Fruit fly (Drosophila melanogaster): ENCODE results near the gene Or19b.
A peak's percentile ranks its signal among the peaks of the same experiment; 100 is the strongest.

The Or19b gene

dm6 chrX:20110475-20110874, 16.3 kb downstream of the Or19b start, which contains the start of gene karr:
Gene karr, minus strand, starts transcription at chrX:20110575.
- TF ChIP-seq Pif1A (GFP tag; optimal IDR thresholded peaks at IDR 0.05) (no peak), CG34367 (tag; optimal IDR thresholded peaks at IDR 0.05) (no peak), CG10348 (GFP tag; IDR thresholded peaks at IDR 0.05) (no peak), Snoo (tag; optimal IDR thresholded peaks at IDR 0.05) (no peak), gl (tag; optimal IDR thresholded peaks at IDR 0.05) (no peak), CG13204 (GFP tag; optimal IDR thresholded peaks at IDR 0.05) (no peak), rn (GFP tag; IDR thresholded peaks at IDR 0.05) (no peak), CG8301 (tag; optimal IDR thresholded peaks at IDR 0.05) (no peak), EcR (GFP tag; optimal IDR thresholded peaks at IDR 0.05) (no peak), CG9948 (tag; optimal IDR thresholded peaks at IDR 0.05) (no peak), Pif1B (GFP tag; optimal IDR thresholded peaks at IDR 0.05) (no peak), D1 (tag; optimal IDR thresholded peaks at IDR 0.05) (no peak), CG15710 (tag; optimal IDR thresholded peaks at IDR 0.05) (no peak), CG14655 (GFP tag; optimal IDR thresholded peaks at IDR 0.05) (no peak), fd96Ca (GFP tag; IDR thresholded peaks at IDR 0.05) (no peak), CG4496 (GFP tag; IDR thresholded peaks at IDR 0.05) (no peak), CG12605 (GFP tag; IDR thresholded peaks at IDR 0.05) (no peak), CG17806 (tag; optimal IDR thresholded peaks at IDR 0.05) (no peak), CG32121 (GFP tag; IDR thresholded peaks at IDR 0.05) (no peak)

dm6 chrX:20122153-20122552, 28.0 kb downstream of the Or19b start, which contains the start of gene CG34331:
Gene CG34331, plus strand, starts transcription at chrX:20122453.
- TF ChIP-seq CG4496 (GFP tag; IDR thresholded peaks at IDR 0.05), result no peak
- no peak for TF ChIP-seq fd96Ca (GFP tag; IDR thresholded peaks at IDR 0.05)
- no peak for TF ChIP-seq Snoo (tag; optimal IDR thresholded peaks at IDR 0.05)
- no peak for TF ChIP-seq CG14655 (GFP tag; optimal IDR thresholded peaks at IDR 0.05)
- TF ChIP-seq Pif1B (GFP tag; optimal IDR thresholded peaks at IDR 0.05), result no peak
- TF ChIP-seq CG8159 (tag; optimal IDR thresholded peaks at IDR 0.05), result no peak
- no peak for TF ChIP-seq CG10348 (GFP tag; IDR thresholded peaks at IDR 0.05)
- TF ChIP-seq EcR (GFP tag; optimal IDR thresholded peaks at IDR 0.05), result no peak
- TF ChIP-seq CG17806 (tag; optimal IDR thresholded peaks at IDR 0.05), result no peak
- TF ChIP-seq CG34367 (tag; optimal IDR thresholded peaks at IDR 0.05), result no peak
- no peak for TF ChIP-seq Pif1A (GFP tag; optimal IDR thresholded peaks at IDR 0.05)
- TF ChIP-seq CG32121 (GFP tag; IDR thresholded peaks at IDR 0.05), result no peak
- TF ChIP-seq gl (tag; optimal IDR thresholded peaks at IDR 0.05), result no peak
- no peak for TF ChIP-seq CG8301 (tag; optimal IDR thresholded peaks at IDR 0.05)
- TF ChIP-seq CG13204 (GFP tag; optimal IDR thresholded peaks at IDR 0.05), result no peak
- TF ChIP-seq D1 (tag; optimal IDR thresholded peaks at IDR 0.05), result no peak
- no peak for TF ChIP-seq CG15710 (tag; optimal IDR thresholded peaks at IDR 0.05)
- TF ChIP-seq CG12605 (GFP tag; IDR thresholded peaks at IDR 0.05), result no peak

dm6 chrX:20129554-20129953, 35.4 kb downstream of the Or19b start:
- TF ChIP-seq gl (tag; optimal IDR thresholded peaks at IDR 0.05), result no peak
- peak; percentile 62; the same call in 1 of the 2 replicates for TF ChIP-seq Ets98B (GFP tag; IDR thresholded peaks at IDR 0.05)
- TF ChIP-seq CG32121 (GFP tag; IDR thresholded peaks at IDR 0.05), result no peak
- TF ChIP-seq CG34367 (tag; optimal IDR thresholded peaks at IDR 0.05), result no peak
- no peak for TF ChIP-seq CG15710 (tag; optimal IDR thresholded peaks at IDR 0.05)
- no peak for TF ChIP-seq Snoo (tag; optimal IDR thresholded peaks at IDR 0.05)
- no peak for TF ChIP-seq D1 (tag; optimal IDR thresholded peaks at IDR 0.05)
- TF ChIP-seq CG12605 (GFP tag; IDR thresholded peaks at IDR 0.05), result 0 out of 2 replicates have a peak, but pooled peaks have one; percentile 25
- no peak for TF ChIP-seq CG9948 (tag; optimal IDR thresholded peaks at IDR 0.05)
- no peak for TF ChIP-seq Pif1B (GFP tag; optimal IDR thresholded peaks at IDR 0.05)
- TF ChIP-seq EcR (GFP tag; optimal IDR thresholded peaks at IDR 0.05), result no peak
- TF ChIP-seq fd96Ca (GFP tag; IDR thresholded peaks at IDR 0.05), result no peak
- no peak for TF ChIP-seq Pif1A (GFP tag; optimal IDR thresholded peaks at IDR 0.05)
- no peak for TF ChIP-seq CG10348 (GFP tag; IDR thresholded peaks at IDR 0.05)
- no peak for TF ChIP-seq CG13204 (GFP tag; optimal IDR thresholded peaks at IDR 0.05)
- TF ChIP-seq CG8159 (tag; optimal IDR thresholded peaks at IDR 0.05), result no peak
- no peak for TF ChIP-seq CG17806 (tag; optimal IDR thresholded peaks at IDR 0.05)
- TF ChIP-seq CG8301 (tag; optimal IDR thresholded peaks at IDR 0.05), result no peak
- no peak for TF ChIP-seq rn (GFP tag; IDR thresholded peaks at IDR 0.05)
- no peak for TF ChIP-seq CG14655 (GFP tag; optimal IDR thresholded peaks at IDR 0.05)
- TF ChIP-seq CG4496 (GFP tag; IDR thresholded peaks at IDR 0.05), result peak; percentile 58; the same call in 2 of the 3 replicates

DNA sequence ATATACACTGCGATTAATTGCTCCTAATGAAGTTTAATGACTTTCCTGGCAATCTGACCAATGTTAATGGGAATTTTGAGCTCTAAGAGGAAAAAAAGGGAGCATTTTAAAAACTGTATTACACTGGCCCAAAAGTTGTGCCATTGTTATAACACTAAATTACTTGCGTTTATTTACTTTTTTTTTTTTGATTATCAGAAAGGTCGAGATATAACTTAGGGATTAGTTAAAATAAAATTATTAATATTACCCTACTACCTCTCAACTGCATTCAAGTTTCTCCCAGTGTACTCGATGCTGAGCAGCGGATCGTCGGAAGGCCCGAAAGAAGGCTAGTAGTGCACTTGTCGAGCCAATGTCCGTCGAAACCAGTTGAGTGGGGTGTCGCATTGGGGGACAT, 36.3 kb downstream of the Or19b start:
- TF ChIP-seq CG9948 (tag; optimal IDR thresholded peaks at IDR 0.05), result peak; percentile 14
- peak; percentile 37; the same call in 1 of the 3 replicates for TF ChIP-seq fd96Ca (GFP tag; IDR thresholded peaks at IDR 0.05)
- TF ChIP-seq rn (GFP tag; IDR thresholded peaks at IDR 0.05), result no peak
- TF ChIP-seq CG4496 (GFP tag; IDR thresholded peaks at IDR 0.05), result peak; percentile 70
- no peak for TF ChIP-seq D1 (tag; optimal IDR thresholded peaks at IDR 0.05)
- no peak for TF ChIP-seq CG34367 (tag; optimal IDR thresholded peaks at IDR 0.05)
- no peak for TF ChIP-seq CG17806 (tag; optimal IDR thresholded peaks at IDR 0.05)
- TF ChIP-seq CG12605 (GFP tag; IDR thresholded peaks at IDR 0.05), result 0 out of 2 replicates have a peak, but pooled peaks have one; percentile 18
- TF ChIP-seq Snoo (tag; optimal IDR thresholded peaks at IDR 0.05), result no peak
- no peak for TF ChIP-seq CG15710 (tag; optimal IDR thresholded peaks at IDR 0.05)
- TF ChIP-seq CG32121 (GFP tag; IDR thresholded peaks at IDR 0.05), result peak; percentile 66
- peak; percentile 4 for TF ChIP-seq Pif1B (GFP tag; optimal IDR thresholded peaks at IDR 0.05)
- TF ChIP-seq Pif1A (GFP tag; optimal IDR thresholded peaks at IDR 0.05), result peak; percentile 42
- no peak for TF ChIP-seq gl (tag; optimal IDR thresholded peaks at IDR 0.05)
- peak; percentile 66 for TF ChIP-seq CG8301 (tag; optimal IDR thresholded peaks at IDR 0.05)
- peak; percentile 75 for TF ChIP-seq CG14655 (GFP tag; optimal IDR thresholded peaks at IDR 0.05)
- TF ChIP-seq CG13204 (GFP tag; optimal IDR thresholded peaks at IDR 0.05), result no peak
- TF ChIP-seq CG8159 (tag; optimal IDR thresholded peaks at IDR 0.05), result no peak
- no peak for TF ChIP-seq CG10348 (GFP tag; IDR thresholded peaks at IDR 0.05)
- no peak for TF ChIP-seq EcR (GFP tag; optimal IDR thresholded peaks at IDR 0.05)
- peak; percentile 45; the same call in 1 of the 2 replicates for TF ChIP-seq Ets98B (GFP tag; IDR thresholded peaks at IDR 0.05)

dm6 chrX:20133432-20133831, 39.2 kb downstream of the Or19b start, which contains the start of gene CG15322:
Gene CG15322, plus strand, starts transcription at chrX:20133579.
- TF ChIP-seq CG9948 (tag; optimal IDR thresholded peaks at IDR 0.05) (no peak), D1 (tag; optimal IDR thresholded peaks at IDR 0.05) (no peak), CG10348 (GFP tag; IDR thresholded peaks at IDR 0.05) (no peak), fd96Ca (GFP tag; IDR thresholded peaks at IDR 0.05) (no peak), CG14655 (GFP tag; optimal IDR thresholded peaks at IDR 0.05) (no peak), Snoo (tag; optimal IDR thresholded peaks at IDR 0.05) (no peak), EcR (GFP tag; optimal IDR thresholded peaks at IDR 0.05) (no peak), Pif1B (GFP tag; optimal IDR thresholded peaks at IDR 0.05) (no peak), gl (tag; optimal IDR thresholded peaks at IDR 0.05) (no peak), CG32121 (GFP tag; IDR thresholded peaks at IDR 0.05) (no peak), CG12605 (GFP tag; IDR thresholded peaks at IDR 0.05) (no peak)

Data from whole organism, pupa.